Fruit fly (Drosophila melanogaster) whole organism: ENCODE results near the gene Cyp28c1.

Experiments
- psq ChIP-seq: fragments of >200 bp; optimal IDR thresholded peaks from 2 replicates; lab custom pipeline; 2017
- usp ChIP-seq: fragments of >200 bp; optimal IDR thresholded peaks from 2 replicates; lab custom pipeline; 2017; ENCODE audit warnings: missing biosample characterization, missing genetic modification characterization, mixed read lengths

- TF ChIP-seq usp (GFP tag; lab: Kevin White, UChicago), result no peak
- TF ChIP-seq psq (lab: Kevin White, UChicago), result no peak
Measured at dm6 chrX:11837926-11838325, 1.5 kb upstream of the Cyp28c1 start, which contains the start of gene CG15741.
